Worm (Caenorhabditis elegans) whole organism, young adult: ENCODE results near the gene ZK1307.3.

ENCODE experiments used
- D2030.7 ChIP-seq: fragments of 200-800 bp; sonication (Bioruptor generic); IDR thresholded peaks from 2 replicates; pipeline ENCODE4 v1.3.6; 2022; ENCODE audit warnings: missing genetic modification reagents, missing genetic modification characterization, missing compliant biosample characterization
- repo-1 ChIP-seq: sonication (generic microtip); optimal IDR thresholded peaks from 2 replicates; lab custom pipeline; 2017; ENCODE audit warnings: mild to moderate bottlenecking, missing genetic modification characterization, missing compliant biosample characterization

DNA sequence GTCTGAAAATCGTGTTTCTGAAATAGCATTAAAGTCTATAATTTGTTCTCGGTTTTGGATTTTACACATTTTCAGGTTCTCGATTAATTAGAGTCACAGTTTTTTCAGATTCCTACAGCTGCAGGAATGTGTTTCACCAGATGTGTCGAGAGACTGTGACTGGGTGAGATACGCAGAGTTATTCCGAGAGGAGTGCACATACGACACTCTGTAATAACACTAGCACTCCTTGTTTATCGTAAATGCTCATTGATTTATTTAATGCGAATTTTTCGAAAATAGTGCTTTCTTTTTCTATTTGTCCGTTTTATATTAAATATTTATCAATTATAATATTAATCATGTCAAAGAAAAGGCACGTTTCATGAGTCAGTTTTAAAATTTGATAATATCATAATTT, 14.6 kb upstream of the ZK1307.3 start, which contains the start of gene ZK1320.11:
- TF ChIP-seq D2030.7 (GFP tag; lab: Robert Waterston, UW) (no peak), repo-1 (tag; lab: Kevin White, UChicago) (no peak)
